Fruit fly (Drosophila melanogaster): ENCODE results near the gene CG6937.

The CG6937 gene

dm6 chr3R:22616211-22616610 lies 31.6 kb downstream of the CG6937 start, which contains the start of gene CG31161:
CG31161 (plus strand) TSS chr3R:22616511.
- TF ChIP-seq psq (optimal IDR thresholded peaks at IDR 0.05) (no peak), EcR (GFP tag; optimal IDR thresholded peaks at IDR 0.05) (no peak)

dm6 chr3R:22618280-22618679 lies 33.7 kb downstream of the CG6937 start, which contains the start of gene mRpL45:
mRpL45 (plus strand) TSS chr3R:22618492.
- TF ChIP-seq psq (optimal IDR thresholded peaks at IDR 0.05) (no peak), CG8478 (optimal IDR thresholded peaks at IDR 0.05) (no peak), usp (GFP tag; optimal IDR thresholded peaks at IDR 0.05) (no peak), Dll (optimal IDR thresholded peaks at IDR 0.05) (no peak), pan (optimal IDR thresholded peaks at IDR 0.05) (no peak), EcR (GFP tag; optimal IDR thresholded peaks at IDR 0.05) (no peak)

dm6 chr3R:22624737-22625136 lies 40.2 kb downstream of the CG6937 start:
- TF ChIP-seq psq (optimal IDR thresholded peaks at IDR 0.05) (no peak), Dll (optimal IDR thresholded peaks at IDR 0.05) (no peak), usp (GFP tag; optimal IDR thresholded peaks at IDR 0.05) (no peak), CG8478 (optimal IDR thresholded peaks at IDR 0.05) (no peak), pan (optimal IDR thresholded peaks at IDR 0.05) (no peak), EcR (GFP tag; optimal IDR thresholded peaks at IDR 0.05) (no peak)

dm6 chr3R:22625514-22626333 lies 41.2 kb downstream of the CG6937 start:
- TF ChIP-seq EcR (GFP tag; optimal IDR thresholded peaks at IDR 0.05) (no peak), psq (optimal IDR thresholded peaks at IDR 0.05) (no peak), CG8478 (optimal IDR thresholded peaks at IDR 0.05) (no peak), usp (GFP tag; optimal IDR thresholded peaks at IDR 0.05) (no peak), Dll (optimal IDR thresholded peaks at IDR 0.05) (no peak), pan (optimal IDR thresholded peaks at IDR 0.05) (no peak)

dm6 chr3R:22626334-22626688 lies 41.7 kb downstream of the CG6937 start:
- TF ChIP-seq EcR (GFP tag; optimal IDR thresholded peaks at IDR 0.05) (no peak), psq (optimal IDR thresholded peaks at IDR 0.05) (no peak), CG8478 (optimal IDR thresholded peaks at IDR 0.05) (no peak), pan (optimal IDR thresholded peaks at IDR 0.05) (no peak), Dll (optimal IDR thresholded peaks at IDR 0.05) (no peak), usp (GFP tag; optimal IDR thresholded peaks at IDR 0.05) (no peak)

dm6 chr3R:22626842-22627392 lies 42.3 kb downstream of the CG6937 start:
- no peak for TF ChIP-seq pan (optimal IDR thresholded peaks at IDR 0.05)
- no peak for TF ChIP-seq usp (GFP tag; optimal IDR thresholded peaks at IDR 0.05)
- TF ChIP-seq EcR (GFP tag; optimal IDR thresholded peaks at IDR 0.05): peak in 1 of 2 experiments; percentile 80

dm6 chr3R:22627936-22628513 lies 43.5 kb downstream of the CG6937 start:
- TF ChIP-seq EcR (GFP tag; optimal IDR thresholded peaks at IDR 0.05) (no peak), psq (optimal IDR thresholded peaks at IDR 0.05) (no peak), usp (GFP tag; optimal IDR thresholded peaks at IDR 0.05) (no peak), pan (optimal IDR thresholded peaks at IDR 0.05) (no peak), CG8478 (optimal IDR thresholded peaks at IDR 0.05) (no peak), Dll (optimal IDR thresholded peaks at IDR 0.05) (no peak)

- TF ChIP-seq usp (GFP tag; optimal IDR thresholded peaks at IDR 0.05) (no peak), psq (optimal IDR thresholded peaks at IDR 0.05) (no peak), pan (optimal IDR thresholded peaks at IDR 0.05) (no peak), Dll (optimal IDR thresholded peaks at IDR 0.05) (no peak), CG8478 (optimal IDR thresholded peaks at IDR 0.05) (no peak), EcR (GFP tag; optimal IDR thresholded peaks at IDR 0.05) (no peak)
These were observed 44.6 kb downstream of the CG6937 start for dm6 chr3R:22629174-22629573.

dm6 chr3R:22631156-22631555 lies 46.6 kb downstream of the CG6937 start:
- no peak for TF ChIP-seq usp (GFP tag; optimal IDR thresholded peaks at IDR 0.05)
- no peak for TF ChIP-seq pan (optimal IDR thresholded peaks at IDR 0.05)

dm6 chr3R:22632181-22632580 lies 47.6 kb downstream of the CG6937 start:
- TF ChIP-seq EcR (GFP tag; optimal IDR thresholded peaks at IDR 0.05) (no peak), pan (optimal IDR thresholded peaks at IDR 0.05) (no peak), CG8478 (optimal IDR thresholded peaks at IDR 0.05) (no peak), Dll (optimal IDR thresholded peaks at IDR 0.05) (no peak), psq (optimal IDR thresholded peaks at IDR 0.05) (no peak), usp (GFP tag; optimal IDR thresholded peaks at IDR 0.05) (no peak)

dm6 chr3R:22632980-22633379 lies 48.4 kb downstream of the CG6937 start:
- TF ChIP-seq CG8478 (optimal IDR thresholded peaks at IDR 0.05): no peak
- TF ChIP-seq EcR (GFP tag; optimal IDR thresholded peaks at IDR 0.05): no peak
- no peak for TF ChIP-seq usp (GFP tag; optimal IDR thresholded peaks at IDR 0.05)
- TF ChIP-seq psq (optimal IDR thresholded peaks at IDR 0.05): no peak
- no peak for TF ChIP-seq pan (optimal IDR thresholded peaks at IDR 0.05)
- no peak for TF ChIP-seq Dll (optimal IDR thresholded peaks at IDR 0.05)

- no peak for TF ChIP-seq EcR (GFP tag; optimal IDR thresholded peaks at IDR 0.05)
- TF ChIP-seq Dll (optimal IDR thresholded peaks at IDR 0.05): no peak
- no peak for TF ChIP-seq CG8478 (optimal IDR thresholded peaks at IDR 0.05)
- no peak for TF ChIP-seq pan (optimal IDR thresholded peaks at IDR 0.05)
- no peak for TF ChIP-seq usp (GFP tag; optimal IDR thresholded peaks at IDR 0.05)
- no peak for TF ChIP-seq psq (optimal IDR thresholded peaks at IDR 0.05)
These were observed 50.2 kb downstream of the CG6937 start for dm6 chr3R:22634549-22635410.

Data from whole organism.